Fruit fly (Drosophila melanogaster): ENCODE measurements around the gene grn.
A peak's percentile ranks its signal among the peaks of the same experiment; 100 is the strongest.

grn gene

DNA sequence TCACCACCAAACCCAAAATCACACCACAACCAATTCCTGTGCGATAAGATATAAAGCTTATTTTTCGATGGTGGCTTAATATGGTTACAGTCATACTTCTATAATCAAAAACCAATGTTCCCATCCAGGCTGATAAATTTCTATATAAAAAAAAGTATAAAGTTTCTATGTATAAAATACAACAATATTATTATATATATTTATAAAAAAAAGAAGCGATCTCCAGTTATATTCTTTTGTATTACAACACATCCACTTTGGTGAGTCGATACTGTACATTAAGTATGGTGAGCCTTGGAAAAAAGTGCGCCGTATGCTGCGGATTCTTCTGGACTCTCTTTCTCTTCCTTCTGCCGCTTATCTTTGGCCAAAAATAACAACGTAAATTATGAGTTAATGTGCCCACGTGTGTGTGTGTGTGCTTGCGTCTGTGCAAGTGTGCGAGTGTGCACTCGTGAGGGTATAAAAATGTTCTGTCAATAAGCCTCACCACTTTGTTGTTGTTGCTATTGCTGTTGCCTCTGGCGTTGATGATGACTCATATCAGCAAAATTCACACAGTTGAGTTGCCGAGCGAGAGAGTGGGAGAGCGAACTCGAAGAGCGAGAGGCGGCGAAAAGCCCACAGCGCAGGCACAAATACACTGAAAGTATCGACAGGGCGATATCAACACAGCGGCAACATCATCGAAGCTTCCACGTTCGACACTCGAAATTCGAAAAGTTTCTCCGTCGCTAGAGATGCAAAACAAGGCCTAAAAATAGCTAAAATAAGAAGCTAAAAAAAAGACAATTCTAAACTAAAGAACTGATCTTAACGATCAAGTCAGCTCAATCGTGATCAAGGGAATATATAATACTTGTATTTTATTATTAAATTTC lies 61.5 kb downstream of the grn start (continued):
- TF ChIP-seq tna (GFP tag; IDR thresholded peaks at IDR 0.05; ENCODE audit: partially characterized antibody) (no peak), Doc2 (GFP tag; IDR thresholded peaks at IDR 0.05) (no peak), Hmx (GFP tag; optimal IDR thresholded peaks at IDR 0.05) (peak; percentile 1), CG12769 (tag; optimal IDR thresholded peaks at IDR 0.05) (peak; percentile 84), sna (GFP tag; IDR thresholded peaks at IDR 0.05; ENCODE audit: partially characterized antibody) (peak; percentile 48), CG14667 (GFP tag; IDR thresholded peaks at IDR 0.05) (peak; percentile 51), tx (GFP tag; optimal IDR thresholded peaks at IDR 0.05) (no peak), eve (GFP tag; optimal IDR thresholded peaks at IDR 0.05) (no peak), tgo (GFP tag; IDR thresholded peaks at IDR 0.05) (peak; percentile 78), Dek (tag; optimal IDR thresholded peaks at IDR 0.05) (peak; percentile 74), gsb-n (tag; optimal IDR thresholded peaks at IDR 0.05) (peak; percentile 53), pho (GFP tag; optimal IDR thresholded peaks at IDR 0.05) (no peak), kay (GFP tag; optimal IDR thresholded peaks at IDR 0.05) (peak; percentile 98), z (GFP tag; IDR thresholded peaks at IDR 0.05) (peak; percentile 79; the same call in 2 of the 3 replicates), Antp (GFP tag; optimal IDR thresholded peaks at IDR 0.05) (no peak), dan (GFP tag; IDR thresholded peaks at IDR 0.05) (no peak), CG2116 (GFP tag; optimal IDR thresholded peaks at IDR 0.05) (no peak), CG31224 (GFP tag; IDR thresholded peaks at IDR 0.05) (peak; percentile 63), grn (GFP tag; optimal IDR thresholded peaks at IDR 0.05) (peak; percentile 59), cg (GFP tag; optimal IDR thresholded peaks at IDR 0.05) (peak; percentile 91), NfI (GFP tag; optimal IDR thresholded peaks at IDR 0.05) (peak; percentile 60), nmo (GFP tag; optimal IDR thresholded peaks at IDR 0.05) (peak; percentile 63), CG2678 (tag; optimal IDR thresholded peaks at IDR 0.05) (peak; percentile 89), gcm (GFP tag; optimal IDR thresholded peaks at IDR 0.05) (peak; percentile 43), gro (GFP tag; optimal IDR thresholded peaks at IDR 0.05) (peak; percentile 21), Hr51 (GFP tag; optimal IDR thresholded peaks at IDR 0.05) (peak in 1 of 2 experiments; percentile 78), lilli (GFP tag; optimal IDR thresholded peaks at IDR 0.05) (peak; percentile 12), Scr (GFP tag; IDR thresholded peaks at IDR 0.05; ENCODE audit: partially characterized antibody) (no peak), CG13894 (tag; optimal IDR thresholded peaks at IDR 0.05) (peak; percentile 85), Neu2 (GFP tag; optimal IDR thresholded peaks at IDR 0.05; ENCODE audit: borderline replicate concordance) (no peak), CG9215 (GFP tag; IDR thresholded peaks at IDR 0.05) (peak; percentile 63), sd (tag; optimal IDR thresholded peaks at IDR 0.05) (peak; percentile 89), dpn (GFP tag; optimal IDR thresholded peaks at IDR 0.05) (peak in 1 of 2 experiments; percentile 48), CG32532 (GFP tag; IDR thresholded peaks at IDR 0.05) (peak; percentile 87), tin (GFP tag; optimal IDR thresholded peaks at IDR 0.05) (peak; percentile 10), Dad (GFP tag; optimal IDR thresholded peaks at IDR 0.05) (no peak), CG42726 (GFP tag; IDR thresholded peaks at IDR 0.05; ENCODE audit: partially characterized antibody) (no peak), emc (GFP tag; optimal IDR thresholded peaks at IDR 0.05) (no peak), CG15479 (GFP tag; optimal IDR thresholded peaks at IDR 0.05) (peak; percentile 51), Ets97D (GFP tag; optimal IDR thresholded peaks at IDR 0.05) (no peak), PHDP (tag; optimal IDR thresholded peaks at IDR 0.05) (peak; percentile 82), Oli (tag; optimal IDR thresholded peaks at IDR 0.05) (peak; percentile 64), NK7.1 (GFP tag; optimal IDR thresholded peaks at IDR 0.05) (no peak), unc-4 (GFP tag; IDR thresholded peaks at IDR 0.05; ENCODE audit: partially characterized antibody) (peak; percentile 41; the same call in 1 of the 2 replicates), CG5180 (GFP tag; optimal IDR thresholded peaks at IDR 0.05) (peak; percentile 25), CG6654 (GFP tag; optimal IDR thresholded peaks at IDR 0.05) (peak; percentile 17), HmgD (GFP tag; optimal IDR thresholded peaks at IDR 0.05) (no peak), dysf (GFP tag; IDR thresholded peaks at IDR 0.05) (peak; percentile 78)

Measured in whole organism, embryonic.